Worm (Caenorhabditis elegans) whole organism, early embryonic: ENCODE measurements around the gene C05B5.2.

Experiments used
- F13C5.2 ChIP-seq: sonication (generic microtip); optimal IDR thresholded peaks from 2 replicates; lab custom pipeline; 2017; ENCODE audit warnings: mild to moderate bottlenecking, missing genetic modification characterization, inconsistent platforms, missing compliant biosample characterization
- ama-1 ChIP-seq: fragments of 150-350 bp; optimal IDR thresholded peaks from 2 replicates; lab custom pipeline; 2014
- ceh-36 ChIP-seq: sonication (generic microtip); optimal IDR thresholded peaks from 2 replicates; lab custom pipeline; 2016; ENCODE audit warnings: missing genetic modification characterization, inconsistent platforms, missing compliant biosample characterization
- flt-1 ChIP-seq: fragments of 200-800 bp; sonication (Bioruptor generic); IDR thresholded peaks from 2 replicates; pipeline ENCODE4 v1.3.6; 2022; ENCODE audit warnings: missing genetic modification characterization, missing compliant biosample characterization
- hmbx-1 ChIP-seq: sonication (generic microtip); optimal IDR thresholded peaks from 2 replicates; lab custom pipeline; 2016; ENCODE audit warnings: mild to moderate bottlenecking, missing genetic modification characterization, missing compliant biosample characterization
- hmg-4 ChIP-seq: fragments of 200-800 bp; sonication (Bioruptor generic); optimal IDR thresholded peaks from 2 replicates; lab custom pipeline; 2018; ENCODE audit warnings: mild to moderate bottlenecking, missing genetic modification characterization, missing compliant biosample characterization
- hnd-1 ChIP-seq: sonication (generic microtip); optimal IDR thresholded peaks from 2 replicates; lab custom pipeline; 2016; ENCODE audit warnings: missing genetic modification characterization, missing compliant biosample characterization
- pes-1 ChIP-seq: fragments of 200-800 bp; sonication (Bioruptor generic); IDR thresholded peaks from 2 replicates; pipeline ENCODE4 v1.3.6; 2022; ENCODE audit warnings: missing genetic modification reagents, missing genetic modification characterization, missing compliant biosample characterization
- scrt-1 ChIP-seq: fragments of 200-800 bp; sonication (Bioruptor generic); IDR thresholded peaks from 2 replicates; pipeline ENCODE4 v1.3.6; 2022; ENCODE audit warnings: missing genetic modification characterization, missing compliant biosample characterization
- tbx-11 ChIP-seq: fragments of 200-800 bp; sonication (Bioruptor generic); IDR thresholded peaks from 2 replicates; pipeline ENCODE4 v1.3.6; 2022; ENCODE audit warnings: missing genetic modification characterization, missing compliant biosample characterization
- tbx-37 ChIP-seq: fragments of 200-800 bp; sonication (Bioruptor generic); conservative IDR thresholded peaks from 2 replicates; pipeline ENCODE4 v1.3.6; 2022; ENCODE audit warnings: missing genetic modification reagents, missing genetic modification characterization, missing compliant biosample characterization

DNA sequence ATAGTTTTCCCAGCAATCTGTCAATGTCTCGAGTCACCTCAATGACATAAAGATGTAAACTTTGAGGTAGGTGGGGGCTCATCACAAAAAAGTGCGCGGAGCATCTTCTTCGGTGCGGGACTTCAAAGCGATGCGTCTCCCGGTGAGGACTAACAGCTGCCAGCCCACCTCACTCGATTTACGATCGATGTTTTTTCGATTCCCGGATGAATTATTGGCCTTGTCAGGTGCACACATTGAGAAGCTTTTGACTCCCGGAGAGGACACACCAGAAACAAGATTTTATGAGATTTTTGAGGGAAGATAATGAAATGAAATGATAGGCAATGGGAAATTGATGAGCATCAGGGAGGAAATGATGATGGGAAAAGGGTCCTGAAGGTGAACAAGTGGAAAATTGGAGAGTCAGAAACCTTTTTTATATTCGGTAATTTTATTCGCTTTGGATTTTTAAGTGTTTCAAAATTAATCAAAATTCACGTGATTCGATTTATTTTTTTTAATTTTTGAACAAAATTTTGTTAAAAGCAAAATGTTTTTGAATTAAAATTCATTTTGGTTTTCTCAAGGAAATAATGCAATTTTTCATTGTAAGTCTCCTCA lies 13.4 kb downstream of the C05B5.2 start, which contains the start of gene C05B5.12:
- TF ChIP-seq ama-1 (lab: Kevin White, UChicago) (no peak), ceh-36 (no peak), hmbx-1 (tag; lab: Kevin White, UChicago) (no peak), pes-1 (GFP tag; lab: Robert Waterston, UW) (no peak), scrt-1 (GFP tag; lab: Robert Waterston, UW) (no peak), tbx-11 (GFP tag; lab: Robert Waterston, UW) (no peak), flt-1 (GFP tag; lab: Robert Waterston, UW) (no peak), hnd-1 (tag; lab: Kevin White, UChicago) (no peak), F13C5.2 (tag; lab: Kevin White, UChicago) (no peak), hmg-4 (GFP tag; lab: Kevin White, UChicago) (no peak), tbx-37 (no peak)
